Fruit fly (Drosophila melanogaster): ENCODE results near the gene CG32161.

dm6 chr3L:16845607-16846277 lies at the start of gene CG32161:
- TF ChIP-seq Mio (GFP tag; optimal IDR thresholded peaks at IDR 0.05): no peak
- no peak for TF ChIP-seq h (GFP tag; optimal IDR thresholded peaks at IDR 0.05)
- TF ChIP-seq CG32264 (GFP tag; optimal IDR thresholded peaks at IDR 0.05): no peak
- TF ChIP-seq Myc (optimal IDR thresholded peaks at IDR 0.05): no peak
- TF ChIP-seq CrebA (GFP tag; optimal IDR thresholded peaks at IDR 0.05; ENCODE audit: borderline replicate concordance): no peak
- TF ChIP-seq Abd-B (GFP tag; optimal IDR thresholded peaks at IDR 0.05): no peak
- no peak for TF ChIP-seq Hr83 (GFP tag; optimal IDR thresholded peaks at IDR 0.05; ENCODE audit: poor library complexity, severe bottlenecking)
- TF ChIP-seq Sp1 (GFP tag; optimal IDR thresholded peaks at IDR 0.05): no peak
- TF ChIP-seq psq (GFP tag; optimal IDR thresholded peaks at IDR 0.05): no peak
- no peak for TF ChIP-seq pan (optimal IDR thresholded peaks at IDR 0.05)
- TF ChIP-seq Dfd (GFP tag; optimal IDR thresholded peaks at IDR 0.05): no peak
